Fruit fly (Drosophila melanogaster) whole organism, embryonic: ENCODE data around the gene Peritrophin-A.

Experiments
- Ada2b ChIP-seq: fragments of 200-800 bp; sonication (Bioruptor generic); IDR thresholded peaks from 2 replicates; pipeline ENCODE4 v1.3.6; 2022; ENCODE audit warnings: missing biosample characterization, missing genetic modification characterization
- CG10209 ChIP-seq: fragments of 200-800 bp; sonication (Bioruptor generic); optimal IDR thresholded peaks from 3 replicates; lab custom pipeline; 2017; ENCODE audit warnings: missing biosample characterization, mild to moderate bottlenecking, missing genetic modification characterization, missing genetic modification reagents
- CG10462 ChIP-seq: fragments of 200-800 bp; sonication (Bioruptor generic); optimal IDR thresholded peaks from 2 replicates; lab custom pipeline; 2016; ENCODE audit warnings: missing biosample characterization, missing genetic modification characterization
- CG10959 ChIP-seq: fragments of 200-800 bp; sonication (Bioruptor generic); IDR thresholded peaks from 2 replicates; pipeline ENCODE4 v1.3.6; 2022; ENCODE audit warnings: missing biosample characterization, missing genetic modification characterization
- CG11093 ChIP-seq: fragments of 200-800 bp; sonication (Bioruptor generic); IDR thresholded peaks from 3 replicates; pipeline ENCODE4 v1.3.6; 2022; ENCODE audit warnings: missing biosample characterization, missing genetic modification characterization
- CG11456 ChIP-seq: fragments of 200-800 bp; sonication (Bioruptor generic); IDR thresholded peaks from 3 replicates; pipeline ENCODE4 v1.3.6; 2022; ENCODE audit warnings: missing biosample characterization, missing genetic modification characterization
- CG1233 ChIP-seq: fragments of 200-800 bp; sonication (Bioruptor generic); optimal IDR thresholded peaks from 4 replicates; lab custom pipeline; 2018; ENCODE audit warnings: missing biosample characterization, mild to moderate bottlenecking, missing genetic modification characterization
- CG12391 ChIP-seq: fragments of 200-800 bp; sonication (Bioruptor generic); optimal IDR thresholded peaks from 3 replicates; lab custom pipeline; 2018; ENCODE audit warnings: missing biosample characterization, mild to moderate bottlenecking, missing genetic modification characterization, moderate library complexity
- CG13287 ChIP-seq: fragments of 200-800 bp; sonication (Bioruptor generic); IDR thresholded peaks from 2 replicates; pipeline ENCODE4 v1.3.6; 2022; ENCODE audit warnings: missing biosample characterization, missing genetic modification characterization; ENCODE audit not compliant: partially characterized antibody
- CG13624 ChIP-seq: fragments of 200-800 bp; sonication (Bioruptor generic); optimal IDR thresholded peaks from 2 replicates; lab custom pipeline; 2016; ENCODE audit warnings: missing biosample characterization, missing genetic modification characterization
- CG15514 ChIP-seq: fragments of 200-800 bp; sonication (Bioruptor generic); optimal IDR thresholded peaks from 3 replicates; lab custom pipeline; 2017; ENCODE audit warnings: missing biosample characterization, missing genetic modification characterization, mild to moderate bottlenecking, moderate library complexity, missing genetic modification reagents
- CG1647 ChIP-seq: fragments of 200-800 bp; sonication (Bioruptor generic); optimal IDR thresholded peaks from 3 replicates; lab custom pipeline; 2016; ENCODE audit warnings: missing biosample characterization, missing genetic modification characterization
- CG18619 ChIP-seq: fragments of 200-800 bp; sonication (Bioruptor generic); optimal IDR thresholded peaks from 3 replicates; lab custom pipeline; 2017; ENCODE audit warnings: missing biosample characterization, mild to moderate bottlenecking, missing genetic modification characterization
- CG2712 ChIP-seq: fragments of 200-800 bp; optimal IDR thresholded peaks from 3 replicates; lab custom pipeline; 2019; ENCODE audit warnings: missing biosample characterization, mild to moderate bottlenecking, missing genetic modification characterization, moderate library complexity
- CG30020 ChIP-seq: fragments of 200-800 bp; optimal IDR thresholded peaks from 2 replicates; lab custom pipeline; 2019; ENCODE audit warnings: missing biosample characterization, mild to moderate bottlenecking, missing genetic modification characterization, moderate library complexity
- CG4424 ChIP-seq: fragments of 200-800 bp; sonication (Bioruptor generic); optimal IDR thresholded peaks from 3 replicates; lab custom pipeline; 2016; ENCODE audit warnings: missing biosample characterization, missing genetic modification characterization
- CG6854 ChIP-seq: fragments of 200-800 bp; sonication (Bioruptor generic); optimal IDR thresholded peaks from 3 replicates; lab custom pipeline; 2017; ENCODE audit warnings: missing biosample characterization, mild to moderate bottlenecking, missing genetic modification characterization
- CG7357 ChIP-seq: fragments of 200-800 bp; sonication (Bioruptor generic); IDR thresholded peaks from 3 replicates; pipeline ENCODE4 v1.3.6; 2022; ENCODE audit warnings: missing biosample characterization, missing genetic modification characterization
- CG7928 ChIP-seq: fragments of 200-800 bp; sonication (Bioruptor generic); optimal IDR thresholded peaks from 2 replicates; lab custom pipeline; 2017; ENCODE audit warnings: missing biosample characterization, mild to moderate bottlenecking, missing genetic modification characterization
- CG8924 ChIP-seq: fragments of 200-800 bp; optimal IDR thresholded peaks from 3 replicates; lab custom pipeline; 2019; ENCODE audit warnings: missing biosample characterization, mild to moderate bottlenecking, missing genetic modification characterization, moderate library complexity
- D ChIP-seq, 2 experiments: fragments of 200-800 bp in 1 of 2; fragments of >200 bp in 1 of 2; sonication (Bioruptor generic) in 1 of 2; optimal IDR thresholded peaks; 2 replicates in 1 of 2; 3 replicates in 1 of 2; lab custom pipeline; 2017; ENCODE audit warnings: mild to moderate bottlenecking in 1 of 2, missing biosample characterization in 1 of 2, missing genetic modification characterization in 1 of 2, missing genetic modification reagents in 1 of 2
- Dad ChIP-seq: fragments of 200-800 bp; sonication (Bioruptor generic); optimal IDR thresholded peaks from 3 replicates; lab custom pipeline; 2016; ENCODE audit warnings: missing biosample characterization, missing genetic modification characterization
- Dll ChIP-seq: fragments of 200-800 bp; sonication (Bioruptor generic); IDR thresholded peaks from 4 replicates; pipeline ENCODE4 v1.3.6; 2022; ENCODE audit warnings: missing biosample characterization, missing genetic modification characterization; ENCODE audit not compliant: partially characterized antibody
- Gug ChIP-seq: fragments of 200-800 bp; sonication (Bioruptor generic); IDR thresholded peaks from 4 replicates; pipeline ENCODE4 v1.3.6; 2022; ENCODE audit warnings: missing biosample characterization, missing genetic modification characterization
- Hey ChIP-seq: fragments of 200-800 bp; sonication (Bioruptor generic); optimal IDR thresholded peaks from 3 replicates; lab custom pipeline; 2018; ENCODE audit warnings: missing biosample characterization, mild to moderate bottlenecking, missing genetic modification characterization
- Jarid2 ChIP-seq: fragments of 200-800 bp; sonication (Bioruptor generic); optimal IDR thresholded peaks from 3 replicates; lab custom pipeline; 2017; ENCODE audit warnings: mild to moderate bottlenecking, missing biosample characterization, missing genetic modification reagents, missing genetic modification characterization
- Lim3 ChIP-seq: fragments of 200-800 bp; sonication (Bioruptor generic); IDR thresholded peaks from 2 replicates; pipeline ENCODE4 v1.3.6; 2022; ENCODE audit warnings: missing biosample characterization, missing genetic modification characterization
- Mad ChIP-seq: fragments of 200-800 bp; sonication (Bioruptor generic); optimal IDR thresholded peaks from 2 replicates; lab custom pipeline; 2016; ENCODE audit warnings: missing biosample characterization, missing genetic modification characterization
- Myb ChIP-seq: fragments of 200-800 bp; sonication (Bioruptor generic); optimal IDR thresholded peaks from 2 replicates; lab custom pipeline; 2016; ENCODE audit warnings: missing biosample characterization, missing genetic modification characterization
- Rx ChIP-seq: fragments of 200-800 bp; sonication (Bioruptor generic); IDR thresholded peaks from 2 replicates; pipeline ENCODE4 v1.3.6; 2022; ENCODE audit warnings: missing biosample characterization, missing genetic modification characterization
- Scr ChIP-seq: fragments of 200-800 bp; sonication (Bioruptor generic); IDR thresholded peaks from 2 replicates; pipeline ENCODE4 v1.3.6; 2022; ENCODE audit warnings: missing biosample characterization, missing genetic modification characterization; ENCODE audit not compliant: partially characterized antibody
- Sry-δ ChIP-seq: fragments of 200-800 bp; sonication (Bioruptor generic); optimal IDR thresholded peaks from 2 replicates; lab custom pipeline; 2016; ENCODE audit warnings: missing biosample characterization, missing genetic modification characterization
- Xrp1 ChIP-seq: fragments of 200-800 bp; sonication (Bioruptor generic); IDR thresholded peaks from 2 replicates; pipeline ENCODE4 v1.3.6; 2022; ENCODE audit warnings: missing biosample characterization, missing genetic modification characterization
- ab ChIP-seq: fragments of 200-800 bp; sonication (Bioruptor generic); optimal IDR thresholded peaks from 2 replicates; lab custom pipeline; 2016; ENCODE audit warnings: missing biosample characterization, missing genetic modification characterization
- ac ChIP-seq: fragments of 200-800 bp; sonication (Bioruptor generic); optimal IDR thresholded peaks from 3 replicates; lab custom pipeline; 2017; ENCODE audit warnings: missing biosample characterization, mild to moderate bottlenecking, missing genetic modification characterization
- bcd ChIP-seq: fragments of 200-800 bp; sonication (Bioruptor generic); optimal IDR thresholded peaks from 2 replicates; lab custom pipeline; 2017; ENCODE audit warnings: missing biosample characterization, mild to moderate bottlenecking, missing genetic modification characterization
- corto ChIP-seq: fragments of 200-800 bp; sonication (Bioruptor generic); optimal IDR thresholded peaks from 2 replicates; lab custom pipeline; 2016; ENCODE audit warnings: missing biosample characterization, mild to moderate bottlenecking, missing genetic modification characterization, moderate library complexity
- dpn ChIP-seq, 2 experiments: fragments of 200-800 bp; sonication (Bioruptor generic); optimal IDR thresholded peaks; 3 replicates each; lab custom pipeline; 2016; ENCODE audit warnings: missing biosample characterization in 2 of 2, missing genetic modification characterization in 2 of 2
- fru ChIP-seq: fragments of >200 bp; optimal IDR thresholded peaks from 2 replicates; lab custom pipeline; 2017
- gro ChIP-seq: fragments of 200-800 bp; sonication (Bioruptor generic); optimal IDR thresholded peaks from 2 replicates; lab custom pipeline; 2016; ENCODE audit warnings: missing biosample characterization, missing genetic modification characterization
- gt ChIP-seq: fragments of 200-800 bp; sonication (Bioruptor generic); IDR thresholded peaks from 2 replicates; pipeline ENCODE4 v1.3.6; 2022; ENCODE audit warnings: missing biosample characterization, missing genetic modification characterization
- ham ChIP-seq: fragments of 200-800 bp; sonication (Bioruptor generic); IDR thresholded peaks from 2 replicates; pipeline ENCODE4 v1.3.6; 2022; ENCODE audit warnings: missing biosample characterization, missing genetic modification characterization
- her ChIP-seq: fragments of 200-800 bp; sonication (Bioruptor generic); optimal IDR thresholded peaks from 2 replicates; lab custom pipeline; 2016; ENCODE audit warnings: missing biosample characterization, missing genetic modification characterization
- jigr1 ChIP-seq: fragments of 200-800 bp; sonication (Bioruptor generic); IDR thresholded peaks from 3 replicates; pipeline ENCODE4 v1.3.6; 2022; ENCODE audit warnings: missing biosample characterization, missing genetic modification characterization
- kay ChIP-seq: fragments of 200-800 bp; sonication (Bioruptor generic); optimal IDR thresholded peaks from 2 replicates; lab custom pipeline; 2016; ENCODE audit warnings: missing biosample characterization, missing genetic modification characterization
- nmo ChIP-seq: fragments of 200-800 bp; sonication (Bioruptor generic); optimal IDR thresholded peaks from 2 replicates; lab custom pipeline; 2018; ENCODE audit warnings: missing biosample characterization, mild to moderate bottlenecking, missing genetic modification characterization, moderate library complexity
- sim ChIP-seq: fragments of 200-800 bp; sonication (Bioruptor generic); IDR thresholded peaks from 2 replicates; pipeline ENCODE4 v1.3.6; 2022; ENCODE audit warnings: missing biosample characterization, missing genetic modification characterization
- so ChIP-seq: fragments of 200-800 bp; sonication (Bioruptor generic); IDR thresholded peaks from 3 replicates; pipeline ENCODE4 v1.3.6; 2022; ENCODE audit warnings: missing biosample characterization, missing genetic modification characterization
- zf30C ChIP-seq: fragments of 200-800 bp; sonication (Bioruptor generic); optimal IDR thresholded peaks from 3 replicates; lab custom pipeline; 2018; ENCODE audit warnings: missing biosample characterization, mild to moderate bottlenecking, missing genetic modification characterization
- zfh1 ChIP-seq: fragments of 200-800 bp; sonication (Bioruptor generic); IDR thresholded peaks from 3 replicates; pipeline ENCODE4 v1.3.6; 2022; ENCODE audit warnings: missing biosample characterization, missing genetic modification characterization

The Peritrophin-A gene

dm6 chrX:20256849-20257590 is 12.6 kb downstream of the Peritrophin-A start, which contains the start of gene CG17065 (continued):
- TF ChIP-seq CG4424 (GFP tag; lab: Kevin White, UChicago) (peak; percentile 48), gt (GFP tag; lab: Robert Waterston, UW) (no peak), zfh1 (GFP tag; lab: Robert Waterston, UW) (peak; percentile 58; the same call in 2 of the 3 replicates), ab (GFP tag; lab: Kevin White, UChicago) (no peak), CG1233 (no peak), CG1647 (GFP tag; lab: Kevin White, UChicago) (no peak), Lim3 (GFP tag; lab: Robert Waterston, UW) (no peak), nmo (GFP tag; lab: Kevin White, UChicago) (peak; percentile 65), CG30020 (tag; lab: Kevin White, UChicago) (peak; percentile 57), Rx (GFP tag; lab: Robert Waterston, UW) (no peak), Hey (no peak), CG12391 (tag; lab: Kevin White, UChicago) (peak; percentile 49), Mad (GFP tag; lab: Kevin White, UChicago) (peak; percentile 32), Scr (no peak; the same call in 1 of the 2 replicates), her (GFP tag; lab: Kevin White, UChicago) (peak; percentile 10), CG15514 (peak; percentile 46), CG6854 (no peak), CG13624 (GFP tag; lab: Kevin White, UChicago) (peak; percentile 23), Ada2b (GFP tag; lab: Robert Waterston, UW) (no peak), ac (no peak), corto (GFP tag; lab: Kevin White, UChicago) (no peak), ham (no peak), kay (GFP tag; lab: Kevin White, UChicago) (no peak), bcd (GFP tag; lab: Kevin White, UChicago) (peak; percentile 63), Xrp1 (GFP tag; lab: Robert Waterston, UW) (no peak), jigr1 (GFP tag; lab: Robert Waterston, UW) (no peak), Gug (GFP tag; lab: Robert Waterston, UW) (no peak; the same call in 3 of the 4 replicates), CG2712 (tag; lab: Kevin White, UChicago) (peak; percentile 31), CG7928 (GFP tag; lab: Kevin White, UChicago) (no peak), CG10209 (GFP tag; lab: Kevin White, UChicago) (peak; percentile 15), CG18619 (no peak), gro (GFP tag; lab: Kevin White, UChicago) (peak; percentile 29), fru (lab: Kevin White, UChicago) (no peak), zf30C (no peak), sim (GFP tag; lab: Robert Waterston, UW) (no peak), Dll (GFP tag; lab: Robert Waterston, UW) (no peak), CG11456 (no peak), CG7357 (GFP tag; lab: Robert Waterston, UW) (no peak), CG10959 (GFP tag; lab: Robert Waterston, UW) (no peak), D (optimal IDR thresholded peaks at IDR 0.05; lab: Kevin White, UChicago) (peak; percentile 62), D (GFP tag; optimal IDR thresholded peaks at IDR 0.05; lab: Kevin White, UChicago) (no peak), Jarid2 (GFP tag; lab: Kevin White, UChicago) (no peak), Sry-δ (GFP tag; lab: Kevin White, UChicago) (peak; percentile 58), CG10462 (no peak), Myb (peak; percentile 85), CG11093 (GFP tag; lab: Robert Waterston, UW) (no peak), CG8924 (tag; lab: Kevin White, UChicago) (peak; percentile 20), CG13287 (GFP tag; lab: Robert Waterston, UW) (0 out of 2 replicates have a peak, but pooled peaks have one; percentile 35), so (no peak), dpn (GFP tag; optimal IDR thresholded peaks at IDR 0.05; lab: Kevin White, UChicago) (peak in 1 of 2 experiments; percentile 39), Dad (GFP tag; lab: Kevin White, UChicago) (peak; percentile 7)
